Fruit fly (Drosophila melanogaster): ENCODE data around the gene CG4829.

DNA sequence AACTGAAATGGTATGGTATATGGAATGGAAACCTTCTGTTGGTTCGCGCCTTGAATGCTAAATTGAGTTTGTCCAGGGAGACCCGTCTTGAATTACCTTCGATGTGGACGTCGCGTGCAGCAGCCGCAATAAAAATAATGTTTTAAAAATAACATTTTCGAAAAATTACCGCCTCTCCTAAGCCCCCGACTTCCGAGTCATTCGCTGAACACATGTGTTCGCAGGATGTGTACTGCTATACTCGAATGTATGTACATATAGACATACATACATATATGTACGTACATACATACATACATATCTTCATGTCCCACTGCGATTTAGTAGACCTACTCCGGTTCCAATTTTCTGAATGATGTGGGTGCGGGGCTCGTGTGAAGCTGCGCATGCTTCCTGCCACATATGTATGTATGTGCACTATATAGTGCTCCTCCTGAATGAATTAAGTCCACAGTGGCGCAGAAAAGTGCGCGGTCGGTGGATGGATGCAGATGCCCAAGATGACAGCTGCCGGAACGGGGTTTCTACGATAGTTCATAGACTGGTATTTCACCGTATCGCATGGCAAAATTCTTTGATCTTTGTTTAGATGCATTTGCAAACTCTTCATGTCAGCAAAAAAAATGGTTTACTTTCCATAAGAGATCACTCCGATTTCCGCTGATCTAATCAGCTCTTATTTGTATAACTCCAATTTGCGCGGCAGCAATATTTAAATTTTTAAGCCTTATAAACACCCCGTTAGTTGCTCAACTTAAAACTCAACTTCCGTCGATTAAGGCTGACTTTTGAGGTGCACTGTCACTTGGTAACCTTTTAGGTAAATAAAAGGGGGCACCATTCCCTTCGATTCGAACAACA is 37.1 kb upstream of the CG4829 start:
- TF ChIP-seq CrebB (tag; optimal IDR thresholded peaks at IDR 0.05), result no peak
- no peak for TF ChIP-seq CG3995 (GFP tag; optimal IDR thresholded peaks at IDR 0.05)
- no peak for TF ChIP-seq yki (optimal IDR thresholded peaks at IDR 0.05)
- TF ChIP-seq usp (GFP tag; optimal IDR thresholded peaks at IDR 0.05), result no peak
- TF ChIP-seq CG10147 (GFP tag; optimal IDR thresholded peaks at IDR 0.05), result no peak
- no peak for TF ChIP-seq ERR (GFP tag; optimal IDR thresholded peaks at IDR 0.05)
- TF ChIP-seq croc (GFP tag; conservative IDR thresholded peaks at IDR 0.05), result no peak
- TF ChIP-seq CG3163 (GFP tag; optimal IDR thresholded peaks at IDR 0.05), result no peak
- TF ChIP-seq exex (tag; optimal IDR thresholded peaks at IDR 0.05), result no peak
- no peak for TF ChIP-seq CG4404 (GFP tag; IDR thresholded peaks at IDR 0.05)
- TF ChIP-seq kay (GFP tag; optimal IDR thresholded peaks at IDR 0.05), result no peak
- no peak for TF ChIP-seq peb (GFP tag; IDR thresholded peaks at IDR 0.05)

All from whole organism, embryonic.